Fruit fly (Drosophila melanogaster): Measurements from ENCODE around the gene mei-38.

- TF ChIP-seq CG11617 (GFP tag; optimal IDR thresholded peaks at IDR 0.05) (no peak), CG5204 (GFP tag; optimal IDR thresholded peaks at IDR 0.05) (no peak), CG1620 (GFP tag; optimal IDR thresholded peaks at IDR 0.05) (no peak), ovo (GFP tag; optimal IDR thresholded peaks at IDR 0.05) (no peak), tj (GFP tag; optimal IDR thresholded peaks at IDR 0.05) (no peak), pad (GFP tag; optimal IDR thresholded peaks at IDR 0.05) (no peak), CG7101 (tag; optimal IDR thresholded peaks at IDR 0.05) (no peak), bab1 (GFP tag; optimal IDR thresholded peaks at IDR 0.05) (no peak), Crg-1 (GFP tag; optimal IDR thresholded peaks at IDR 0.05) (no peak), cic (GFP tag; optimal IDR thresholded peaks at IDR 0.05) (no peak), CG33017 (tag; optimal IDR thresholded peaks at IDR 0.05) (no peak)
Observed at dm6 chrX:1513865-1514264, 37.0 kb downstream of the mei-38 start.

Data from whole organism, adult.